Fruit fly (Drosophila melanogaster) whole organism, embryonic: Measurements from ENCODE around the gene Sox100B.
A peak's percentile ranks its signal among the peaks of the same experiment; 100 is the strongest.

Source experiments
- BtbVII ChIP-seq: fragments of 200-800 bp; sonication (Bioruptor generic); optimal IDR thresholded peaks from 3 replicates; lab custom pipeline; 2017; ENCODE audit warnings: missing biosample characterization, mild to moderate bottlenecking, missing genetic modification characterization
- CG10274 ChIP-seq: fragments of 200-800 bp; sonication (Bioruptor generic); optimal IDR thresholded peaks from 3 replicates; lab custom pipeline; 2017; ENCODE audit warnings: missing biosample characterization, mild to moderate bottlenecking, missing genetic modification characterization
- CG11456 ChIP-seq: fragments of 200-800 bp; sonication (Bioruptor generic); IDR thresholded peaks from 3 replicates; pipeline ENCODE4 v1.3.6; 2022; ENCODE audit warnings: missing biosample characterization, missing genetic modification characterization
- CG11504 ChIP-seq: fragments of 200-800 bp; sonication (Bioruptor generic); optimal IDR thresholded peaks from 3 replicates; lab custom pipeline; 2019; ENCODE audit warnings: missing biosample characterization, mild to moderate bottlenecking, missing genetic modification characterization, moderate library complexity
- CG12155 ChIP-seq: fragments of 200-800 bp; sonication (Bioruptor generic); optimal IDR thresholded peaks from 3 replicates; lab custom pipeline; 2016; ENCODE audit warnings: missing biosample characterization, missing genetic modification characterization
- CG1529 ChIP-seq: fragments of 200-800 bp; sonication (Bioruptor generic); optimal IDR thresholded peaks from 3 replicates; lab custom pipeline; 2018; ENCODE audit warnings: missing biosample characterization, missing genetic modification characterization
- CG1603 ChIP-seq: fragments of 200-800 bp; sonication (Bioruptor generic); optimal IDR thresholded peaks from 2 replicates; lab custom pipeline; 2019; ENCODE audit warnings: missing biosample characterization, mild to moderate bottlenecking, missing genetic modification characterization, moderate library complexity
- CG16863 ChIP-seq: fragments of 200-800 bp; sonication (Bioruptor generic); optimal IDR thresholded peaks from 3 replicates; lab custom pipeline; 2016; ENCODE audit warnings: missing biosample characterization, missing genetic modification characterization
- CG17328 ChIP-seq: fragments of 200-800 bp; sonication (Bioruptor generic); IDR thresholded peaks from 2 replicates; pipeline ENCODE4 v1.3.6; 2022; ENCODE audit warnings: missing biosample characterization, missing genetic modification characterization
- CG17359 ChIP-seq: fragments of 200-800 bp; sonication (Bioruptor generic); optimal IDR thresholded peaks from 3 replicates; lab custom pipeline; 2018; ENCODE audit warnings: missing biosample characterization, mild to moderate bottlenecking, missing genetic modification characterization, moderate library complexity
- CG17612 ChIP-seq: fragments of 200-800 bp; sonication (Bioruptor generic); IDR thresholded peaks from 2 replicates; pipeline ENCODE4 v1.3.6; 2022; ENCODE audit warnings: missing biosample characterization, missing genetic modification characterization
- CG18011 ChIP-seq: fragments of 200-800 bp; sonication (Bioruptor generic); optimal IDR thresholded peaks from 2 replicates; lab custom pipeline; 2017; ENCODE audit warnings: missing biosample characterization, missing genetic modification characterization, mild to moderate bottlenecking, moderate library complexity, missing genotype
- CG31224 ChIP-seq: fragments of 200-800 bp; sonication (Bioruptor generic); IDR thresholded peaks from 2 replicates; pipeline ENCODE4 v1.3.6; 2022; ENCODE audit warnings: missing biosample characterization, missing genetic modification characterization
- CG3407 ChIP-seq: fragments of 200-800 bp; sonication (Bioruptor generic); optimal IDR thresholded peaks from 2 replicates; lab custom pipeline; 2018; ENCODE audit warnings: missing biosample characterization, mild to moderate bottlenecking, missing genetic modification characterization
- CG4730 ChIP-seq: fragments of 200-800 bp; sonication (Bioruptor generic); IDR thresholded peaks from 2 replicates; pipeline ENCODE4 v1.3.6; 2022; ENCODE audit warnings: missing biosample characterization, missing genetic modification characterization
- CG6791 ChIP-seq: fragments of 200-800 bp; sonication (Bioruptor generic); IDR thresholded peaks from 3 replicates; pipeline ENCODE4 v1.3.6; 2022; ENCODE audit warnings: missing biosample characterization, missing genetic modification characterization; ENCODE audit not compliant: partially characterized antibody
- CG6813 ChIP-seq: fragments of 200-800 bp; sonication (Bioruptor generic); optimal IDR thresholded peaks from 2 replicates; lab custom pipeline; 2017; ENCODE audit warnings: missing biosample characterization, missing genetic modification characterization, mild to moderate bottlenecking, moderate library complexity, missing genetic modification reagents
- CG7271 ChIP-seq: fragments of 200-800 bp; sonication (Bioruptor generic); optimal IDR thresholded peaks from 2 replicates; lab custom pipeline; 2018; ENCODE audit warnings: missing biosample characterization, mild to moderate bottlenecking, missing genetic modification characterization, moderate library complexity
- CG8388 ChIP-seq: fragments of 200-800 bp; sonication (Bioruptor generic); optimal IDR thresholded peaks from 2 replicates; lab custom pipeline; 2019; ENCODE audit warnings: missing biosample characterization, mild to moderate bottlenecking, missing genetic modification characterization, moderate library complexity
- Dp ChIP-seq: fragments of 200-800 bp; sonication (Bioruptor generic); optimal IDR thresholded peaks from 2 replicates; lab custom pipeline; 2018; ENCODE audit warnings: missing biosample characterization, mild to moderate bottlenecking, missing genetic modification characterization, moderate library complexity
- Ets65A ChIP-seq: fragments of 200-800 bp; sonication (Bioruptor generic); peaks from one replicate; lab custom pipeline; 2016; ENCODE audit warnings: missing biosample characterization, missing genetic modification characterization
- Fer1 ChIP-seq: fragments of 200-800 bp; sonication (Bioruptor generic); optimal IDR thresholded peaks from 2 replicates; lab custom pipeline; 2017; ENCODE audit warnings: missing biosample characterization, mild to moderate bottlenecking, missing genetic modification characterization
- HLH3B ChIP-seq: fragments of 200-800 bp; sonication (Bioruptor generic); IDR thresholded peaks from 2 replicates; pipeline ENCODE4 v1.3.6; 2022; ENCODE audit warnings: missing biosample characterization, missing genetic modification characterization
- Hr3 ChIP-seq: fragments of 200-800 bp; sonication (Bioruptor generic); optimal IDR thresholded peaks from 3 replicates; lab custom pipeline; 2016; ENCODE audit warnings: missing biosample characterization, missing genetic modification characterization
- Med ChIP-seq: fragments of 200-800 bp; sonication (Bioruptor generic); peaks from one replicate; lab custom pipeline; 2016; ENCODE audit warnings: missing biosample characterization, missing genetic modification characterization, mild to moderate bottlenecking, inconsistent platforms, moderate library complexity
- Nf-YA ChIP-seq: fragments of 200-800 bp; sonication (Bioruptor generic); IDR thresholded peaks from 2 replicates; pipeline ENCODE4 v1.3.6; 2022; ENCODE audit warnings: missing biosample characterization, missing genetic modification characterization
- Ravus ChIP-seq: fragments of 200-800 bp; sonication (Bioruptor generic); IDR thresholded peaks from 2 replicates; pipeline ENCODE4 v1.3.6; 2022; ENCODE audit warnings: missing biosample characterization, missing genetic modification characterization
- Sox100B ChIP-seq: fragments of 200-800 bp; sonication (Bioruptor generic); optimal IDR thresholded peaks from 3 replicates; lab custom pipeline; 2018; ENCODE audit warnings: missing biosample characterization, mild to moderate bottlenecking, missing genetic modification characterization
- Tbp ChIP-seq: fragments of >200 bp; optimal IDR thresholded peaks from 2 replicates; lab custom pipeline; 2018; ENCODE audit warnings: missing biosample characterization, missing genetic modification characterization
- Trl ChIP-seq, 3 experiments: fragments of >200 bp in 2 of 3; fragments of 200-800 bp in 1 of 3; sonication (Bioruptor generic) in 1 of 3; optimal IDR thresholded peaks; 2 replicates in 1 of 3; 3 replicates in 2 of 3; lab custom pipeline; 2016 to 2017; ENCODE audit warnings: missing biosample characterization in 1 of 3, missing genetic modification characterization in 1 of 3
- ab ChIP-seq: fragments of 200-800 bp; sonication (Bioruptor generic); optimal IDR thresholded peaks from 2 replicates; lab custom pipeline; 2016; ENCODE audit warnings: missing biosample characterization, missing genetic modification characterization
- ac ChIP-seq: fragments of 200-800 bp; sonication (Bioruptor generic); optimal IDR thresholded peaks from 3 replicates; lab custom pipeline; 2017; ENCODE audit warnings: missing biosample characterization, mild to moderate bottlenecking, missing genetic modification characterization
- cato ChIP-seq: fragments of 200-800 bp; sonication (Bioruptor generic); optimal IDR thresholded peaks from 2 replicates; lab custom pipeline; 2016; ENCODE audit warnings: missing biosample characterization, missing genetic modification characterization, borderline replicate concordance
- caup ChIP-seq: fragments of 200-800 bp; sonication (Bioruptor generic); optimal IDR thresholded peaks from 3 replicates; lab custom pipeline; 2017; ENCODE audit warnings: missing biosample characterization, mild to moderate bottlenecking, missing genetic modification characterization, moderate library complexity; ENCODE audit not compliant: severe bottlenecking
- chm ChIP-seq: fragments of 200-800 bp; sonication (Bioruptor generic); IDR thresholded peaks from 2 replicates; pipeline ENCODE4 v1.3.6; 2022; ENCODE audit warnings: missing biosample characterization, missing genetic modification characterization
- corto ChIP-seq: fragments of 200-800 bp; sonication (Bioruptor generic); optimal IDR thresholded peaks from 2 replicates; lab custom pipeline; 2016; ENCODE audit warnings: missing biosample characterization, mild to moderate bottlenecking, missing genetic modification characterization, moderate library complexity
- crc ChIP-seq: fragments of 200-800 bp; sonication (Bioruptor generic); optimal IDR thresholded peaks from 2 replicates; lab custom pipeline; 2016; ENCODE audit warnings: missing biosample characterization, missing genetic modification characterization
- dan ChIP-seq: fragments of 200-800 bp; sonication (Bioruptor generic); IDR thresholded peaks from 2 replicates; pipeline ENCODE4 v1.3.6; 2022; ENCODE audit warnings: missing biosample characterization, missing genetic modification characterization
- eyg ChIP-seq: fragments of 200-800 bp; sonication (Bioruptor generic); optimal IDR thresholded peaks from 3 replicates; lab custom pipeline; 2016; ENCODE audit warnings: missing biosample characterization, missing genetic modification characterization
- grau ChIP-seq: fragments of 200-800 bp; optimal IDR thresholded peaks from 3 replicates; lab custom pipeline; 2019; ENCODE audit warnings: missing biosample characterization, mild to moderate bottlenecking, missing genetic modification characterization, moderate library complexity
- h ChIP-seq: fragments of >200 bp; optimal IDR thresholded peaks from 2 replicates; lab custom pipeline; 2017
- maf-S ChIP-seq: fragments of 200-800 bp; sonication (Bioruptor generic); optimal IDR thresholded peaks from 2 replicates; lab custom pipeline; 2016; ENCODE audit warnings: missing biosample characterization, missing genetic modification characterization
- pum ChIP-seq: fragments of 200-800 bp; sonication (Bioruptor generic); optimal IDR thresholded peaks from 2 replicates; lab custom pipeline; 2016; ENCODE audit warnings: missing biosample characterization, missing genetic modification characterization
- rib ChIP-seq: fragments of 200-800 bp; sonication (Bioruptor generic); IDR thresholded peaks from 2 replicates; pipeline ENCODE4 v1.3.6; 2022; ENCODE audit warnings: missing biosample characterization, missing genetic modification characterization
- row ChIP-seq: fragments of 200-800 bp; sonication (Bioruptor generic); IDR thresholded peaks from 3 replicates; pipeline ENCODE4 v1.3.6; 2022; ENCODE audit warnings: missing biosample characterization, missing genetic modification characterization
- sc ChIP-seq, 3 experiments: fragments of >200 bp in 2 of 3; fragments of 200-800 bp in 1 of 3; sonication (Bioruptor generic) in 1 of 3; optimal IDR thresholded peaks; 2 replicates in 2 of 3; 3 replicates in 1 of 3; lab custom pipeline; 2017; ENCODE audit warnings: mild to moderate bottlenecking in 1 of 3, missing biosample characterization in 1 of 3, missing genetic modification characterization in 1 of 3, missing genetic modification reagents in 1 of 3
- tna ChIP-seq: fragments of 200-800 bp; sonication (Bioruptor generic); IDR thresholded peaks from 2 replicates; pipeline ENCODE4 v1.3.6; 2022; ENCODE audit warnings: missing biosample characterization, missing genetic modification characterization; ENCODE audit not compliant: partially characterized antibody
- wor ChIP-seq: fragments of 200-800 bp; sonication (Bioruptor generic); IDR thresholded peaks from 2 replicates; pipeline ENCODE4 v1.3.6; 2022; ENCODE audit warnings: missing biosample characterization, missing genetic modification characterization

Gene Sox100B

DNA sequence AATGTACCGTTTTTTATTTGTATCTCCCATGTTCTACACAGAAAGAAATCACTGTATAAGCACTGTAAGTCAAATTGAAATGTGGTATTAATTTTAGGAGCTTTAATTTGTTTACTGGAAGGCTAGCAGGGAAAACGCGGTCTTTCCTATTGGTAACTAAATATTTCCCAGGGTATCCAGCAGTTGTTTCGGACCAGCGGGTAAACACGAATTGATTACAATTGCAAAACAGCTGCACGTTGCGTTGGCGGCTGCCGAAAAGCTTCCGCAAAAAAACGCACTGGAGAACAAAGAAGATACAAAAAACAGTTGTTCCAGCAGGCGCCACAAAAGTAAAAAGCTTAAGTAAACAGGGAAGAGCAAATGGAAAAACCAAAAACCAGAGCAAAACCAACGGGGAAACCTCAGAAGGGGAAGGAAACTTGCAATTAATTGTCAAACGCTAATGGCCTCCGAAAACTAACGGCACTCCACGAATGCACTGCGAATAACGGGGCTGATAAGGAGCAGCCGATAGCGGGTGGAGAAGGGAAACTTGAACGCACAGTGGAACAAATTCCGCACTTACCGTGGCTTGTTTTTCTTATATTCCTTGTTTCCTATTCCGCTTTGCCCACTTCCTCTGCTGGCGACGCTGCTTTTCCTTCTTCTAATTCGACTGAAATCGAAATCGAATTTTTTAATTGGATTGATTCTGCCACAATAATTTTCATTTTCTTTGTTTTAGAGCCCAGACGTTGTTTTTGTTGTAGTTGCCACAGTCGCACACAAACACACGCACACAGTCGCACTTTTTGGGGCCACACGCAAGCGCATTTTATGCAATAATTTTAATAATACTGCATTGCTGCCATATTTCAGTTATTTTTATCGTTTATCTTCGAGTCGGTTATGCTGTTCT lies 5.0 kb upstream of the Sox100B start (continued):
- TF ChIP-seq Med (GFP tag; lab: Kevin White, UChicago): peak; percentile 87
- TF ChIP-seq CG1529 (GFP tag; lab: Kevin White, UChicago): no peak
- TF ChIP-seq CG17612: no peak
- no peak for TF ChIP-seq ac
- no peak for TF ChIP-seq BtbVII (GFP tag; lab: Kevin White, UChicago)
- TF ChIP-seq rib (GFP tag; lab: Robert Waterston, UW): no peak
- TF ChIP-seq CG8388 (GFP tag; lab: Kevin White, UChicago): peak; percentile 44
- TF ChIP-seq CG18011 (GFP tag; lab: Kevin White, UChicago): peak; percentile 2
- no peak for TF ChIP-seq CG31224
- no peak for TF ChIP-seq maf-S (GFP tag; lab: Kevin White, UChicago)
- TF ChIP-seq h: no peak
- peak in 1 of 2 experiments; percentile 47 for TF ChIP-seq Trl (optimal IDR thresholded peaks at IDR 0.05; lab: Kevin White, UChicago)
- peak; percentile 41 for TF ChIP-seq Trl (GFP tag; optimal IDR thresholded peaks at IDR 0.05; lab: Kevin White, UChicago)
- TF ChIP-seq cato (GFP tag; lab: Kevin White, UChicago): no peak
- TF ChIP-seq eyg (GFP tag; lab: Kevin White, UChicago): peak; percentile 36
- TF ChIP-seq CG1603 (tag; lab: Kevin White, UChicago): peak; percentile 47
- TF ChIP-seq chm (GFP tag; lab: Robert Waterston, UW): no peak
- peak; percentile 49 for TF ChIP-seq CG17328 (GFP tag; lab: Robert Waterston, UW)
- no peak for TF ChIP-seq Fer1 (GFP tag; lab: Kevin White, UChicago)
- peak; percentile 55 for TF ChIP-seq row (GFP tag; lab: Robert Waterston, UW)
- TF ChIP-seq crc (GFP tag; lab: Kevin White, UChicago): no peak
- TF ChIP-seq ab: no peak
- TF ChIP-seq CG7271 (tag; lab: Kevin White, UChicago): no peak
- TF ChIP-seq pum (GFP tag; lab: Kevin White, UChicago): peak; percentile 7
- TF ChIP-seq CG17359 (tag; lab: Kevin White, UChicago): peak; percentile 45
- TF ChIP-seq CG6791 (GFP tag; lab: Robert Waterston, UW): no peak
- peak; percentile 26; the same call in 1 of the 2 replicates for TF ChIP-seq CG4730 (GFP tag; lab: Robert Waterston, UW)
- no peak for TF ChIP-seq CG11456 (GFP tag; lab: Robert Waterston, UW)
- TF ChIP-seq CG6813 (GFP tag; lab: Kevin White, UChicago): peak; percentile 3
- no peak for TF ChIP-seq Dp (GFP tag; lab: Kevin White, UChicago)
- TF ChIP-seq caup (GFP tag; lab: Kevin White, UChicago): no peak
- TF ChIP-seq HLH3B (GFP tag; lab: Robert Waterston, UW): peak; percentile 50; the same call in 1 of the 2 replicates
- TF ChIP-seq CG16863 (GFP tag; lab: Kevin White, UChicago): peak; percentile 13
- peak; percentile 92 for TF ChIP-seq Ets65A (GFP tag; lab: Kevin White, UChicago)
- TF ChIP-seq CG3407 (GFP tag; lab: Kevin White, UChicago): no peak
- TF ChIP-seq dan (GFP tag; lab: Robert Waterston, UW): no peak
- TF ChIP-seq Tbp (GFP tag; lab: Kevin White, UChicago): no peak
- TF ChIP-seq Sox100B (GFP tag; lab: Kevin White, UChicago): peak; percentile 57
- TF ChIP-seq CG12155 (GFP tag; lab: Kevin White, UChicago): no peak
- no peak for TF ChIP-seq tna (GFP tag; lab: Robert Waterston, UW)
- TF ChIP-seq grau (tag; lab: Kevin White, UChicago): peak; percentile 38
- no peak for TF ChIP-seq sc (optimal IDR thresholded peaks at IDR 0.05; lab: Kevin White, UChicago)
- TF ChIP-seq sc (GFP tag; optimal IDR thresholded peaks at IDR 0.05; lab: Kevin White, UChicago): no peak
- no peak for TF ChIP-seq Nf-YA (GFP tag; lab: Robert Waterston, UW)
- no peak for TF ChIP-seq corto
- peak; percentile 10 for TF ChIP-seq CG10274 (GFP tag; lab: Kevin White, UChicago)
- no peak for TF ChIP-seq Hr3 (GFP tag; lab: Kevin White, UChicago)
- peak; percentile 22; the same call in 1 of the 2 replicates for TF ChIP-seq wor
- TF ChIP-seq Ravus (GFP tag; lab: Robert Waterston, UW): no peak
- peak; percentile 43 for TF ChIP-seq CG11504 (tag; lab: Kevin White, UChicago)
